Fruit fly (Drosophila melanogaster) whole organism, embryonic: ENCODE data around the gene Gr85a.
A peak's percentile ranks its signal among the peaks of the same experiment; 100 is the strongest.

Experiments used
- ATbp ChIP-seq: fragments of 200-800 bp; sonication (Bioruptor generic); optimal IDR thresholded peaks from 2 replicates; lab custom pipeline; 2017; ENCODE audit warnings: missing biosample characterization, mild to moderate bottlenecking, missing genetic modification characterization, missing genetic modification reagents
- Aef1 ChIP-seq: fragments of 200-800 bp; sonication (Bioruptor generic); IDR thresholded peaks from 3 replicates; pipeline ENCODE4 v1.3.6; 2022; ENCODE audit warnings: missing biosample characterization, missing genetic modification characterization
- Asciz ChIP-seq: fragments of 200-800 bp; sonication (Bioruptor generic); optimal IDR thresholded peaks from 2 replicates; lab custom pipeline; 2017; ENCODE audit warnings: missing biosample characterization, mild to moderate bottlenecking, missing genetic modification characterization, missing genetic modification reagents
- Atf6 ChIP-seq: fragments of 200-800 bp; sonication (Bioruptor generic); IDR thresholded peaks from 2 replicates; pipeline ENCODE4 v1.3.6; 2022; ENCODE audit warnings: missing biosample characterization, missing genetic modification characterization
- Blimp-1 ChIP-seq: fragments of 200-800 bp; sonication (Bioruptor generic); optimal IDR thresholded peaks from 3 replicates; lab custom pipeline; 2018; ENCODE audit warnings: missing biosample characterization, missing genetic modification characterization, mild to moderate bottlenecking, moderate library complexity, missing genetic modification reagents
- C15 ChIP-seq: fragments of 200-800 bp; sonication (Bioruptor generic); IDR thresholded peaks from 3 replicates; pipeline ENCODE4 v1.3.6; 2022; ENCODE audit warnings: missing biosample characterization, missing genetic modification characterization
- CG10321 ChIP-seq: fragments of 200-800 bp; sonication (Bioruptor generic); IDR thresholded peaks from 2 replicates; pipeline ENCODE4 v1.3.6; 2022; ENCODE audit warnings: missing biosample characterization, missing genetic modification characterization
- CG10462 ChIP-seq: fragments of 200-800 bp; sonication (Bioruptor generic); optimal IDR thresholded peaks from 2 replicates; lab custom pipeline; 2016; ENCODE audit warnings: missing biosample characterization, missing genetic modification characterization
- CG12391 ChIP-seq: fragments of 200-800 bp; sonication (Bioruptor generic); optimal IDR thresholded peaks from 3 replicates; lab custom pipeline; 2018; ENCODE audit warnings: missing biosample characterization, mild to moderate bottlenecking, missing genetic modification characterization, moderate library complexity
- CG12744 ChIP-seq: fragments of 200-800 bp; sonication (Bioruptor generic); optimal IDR thresholded peaks from 2 replicates; lab custom pipeline; 2016; ENCODE audit warnings: missing biosample characterization, missing genetic modification characterization
- CG13123 ChIP-seq: fragments of 200-800 bp; sonication (Bioruptor generic); optimal IDR thresholded peaks from 2 replicates; lab custom pipeline; 2016; ENCODE audit warnings: missing biosample characterization, missing genetic modification characterization
- CG13894 ChIP-seq: fragments of 200-800 bp; sonication (Bioruptor generic); optimal IDR thresholded peaks from 3 replicates; lab custom pipeline; 2018; ENCODE audit warnings: missing biosample characterization, mild to moderate bottlenecking, missing genetic modification characterization, moderate library complexity
- CG15073 ChIP-seq: fragments of 200-800 bp; sonication (Bioruptor generic); optimal IDR thresholded peaks from 2 replicates; lab custom pipeline; 2016; ENCODE audit warnings: missing biosample characterization, missing genetic modification characterization
- CG15696 ChIP-seq: fragments of 200-800 bp; sonication (Bioruptor generic); optimal IDR thresholded peaks from 2 replicates; lab custom pipeline; 2019; ENCODE audit warnings: missing biosample characterization, mild to moderate bottlenecking, missing genetic modification characterization, moderate library complexity
- CG1602 ChIP-seq: fragments of 200-800 bp; sonication (Bioruptor generic); optimal IDR thresholded peaks from 3 replicates; lab custom pipeline; 2016; ENCODE audit warnings: missing biosample characterization, missing genetic modification characterization
- CG16779 ChIP-seq: fragments of 200-800 bp; sonication (Bioruptor generic); IDR thresholded peaks from 2 replicates; pipeline ENCODE4 v1.3.6; 2022; ENCODE audit warnings: missing biosample characterization, missing genetic modification characterization
- CG17612 ChIP-seq: fragments of 200-800 bp; sonication (Bioruptor generic); IDR thresholded peaks from 2 replicates; pipeline ENCODE4 v1.3.6; 2022; ENCODE audit warnings: missing biosample characterization, missing genetic modification characterization
- CG2120 ChIP-seq: fragments of 200-800 bp; sonication (Bioruptor generic); optimal IDR thresholded peaks from 3 replicates; lab custom pipeline; 2016; ENCODE audit warnings: missing biosample characterization, missing genetic modification characterization
- CG2199 ChIP-seq: fragments of 200-800 bp; sonication (Bioruptor generic); IDR thresholded peaks from 3 replicates; pipeline ENCODE4 v1.3.6; 2022; ENCODE audit warnings: missing biosample characterization, missing genetic modification characterization
- CG2202 ChIP-seq: fragments of 200-800 bp; sonication (Bioruptor generic); optimal IDR thresholded peaks from 2 replicates; lab custom pipeline; 2018; ENCODE audit warnings: missing biosample characterization, mild to moderate bottlenecking, missing genetic modification characterization
- CG33557 ChIP-seq: fragments of 200-800 bp; sonication (Bioruptor generic); optimal IDR thresholded peaks from 2 replicates; lab custom pipeline; 2019; ENCODE audit warnings: missing biosample characterization, mild to moderate bottlenecking, missing genetic modification characterization, moderate library complexity
- CG4282 ChIP-seq: fragments of 200-800 bp; sonication (Bioruptor generic); optimal IDR thresholded peaks from 2 replicates; lab custom pipeline; 2016; ENCODE audit warnings: missing biosample characterization, missing genetic modification characterization
- CG4617 ChIP-seq: fragments of 200-800 bp; sonication (Bioruptor generic); optimal IDR thresholded peaks from 3 replicates; lab custom pipeline; 2016; ENCODE audit warnings: missing biosample characterization, missing genetic modification characterization, borderline replicate concordance
- CG7357 ChIP-seq: fragments of 200-800 bp; sonication (Bioruptor generic); IDR thresholded peaks from 3 replicates; pipeline ENCODE4 v1.3.6; 2022; ENCODE audit warnings: missing biosample characterization, missing genetic modification characterization
- CG9932 ChIP-seq: fragments of 200-800 bp; sonication (Bioruptor generic); IDR thresholded peaks from 2 replicates; pipeline ENCODE4 v1.3.6; 2022; ENCODE audit warnings: missing biosample characterization, missing genetic modification characterization
- Deaf1 ChIP-seq: fragments of 200-800 bp; optimal IDR thresholded peaks from 3 replicates; lab custom pipeline; 2019; ENCODE audit warnings: missing biosample characterization, mild to moderate bottlenecking, missing genetic modification characterization, moderate library complexity
- Dp ChIP-seq: fragments of 200-800 bp; sonication (Bioruptor generic); optimal IDR thresholded peaks from 2 replicates; lab custom pipeline; 2018; ENCODE audit warnings: missing biosample characterization, mild to moderate bottlenecking, missing genetic modification characterization, moderate library complexity
- Eip74EF ChIP-seq, 2 experiments: fragments of 200-800 bp in 1 of 2; fragments of >200 bp in 1 of 2; sonication (Bioruptor generic) in 1 of 2; optimal IDR thresholded peaks; 2 replicates each; lab custom pipeline; 2017 to 2019; ENCODE audit warnings: missing biosample characterization in 2 of 2, missing genetic modification characterization in 2 of 2, mild to moderate bottlenecking in 1 of 2, moderate library complexity in 1 of 2
- Fer2 ChIP-seq: fragments of 200-800 bp; sonication (Bioruptor generic); optimal IDR thresholded peaks from 2 replicates; lab custom pipeline; 2018; ENCODE audit warnings: missing biosample characterization, mild to moderate bottlenecking, missing genetic modification characterization, moderate library complexity
- GATAe ChIP-seq: fragments of 200-800 bp; sonication (Bioruptor generic); conservative IDR thresholded peaks from 2 replicates; pipeline ENCODE4 v1.3.6; 2022; ENCODE audit warnings: missing biosample characterization, missing genetic modification characterization
- HLH54F ChIP-seq: fragments of 200-800 bp; sonication (Bioruptor generic); optimal IDR thresholded peaks from 3 replicates; lab custom pipeline; 2016; ENCODE audit warnings: missing biosample characterization, missing genetic modification characterization
- Hmr ChIP-seq: fragments of 200-800 bp; sonication (Bioruptor generic); optimal IDR thresholded peaks from 3 replicates; lab custom pipeline; 2017; ENCODE audit warnings: mild to moderate bottlenecking, missing biosample characterization, missing genetic modification reagents, missing genetic modification characterization
- Hmx ChIP-seq: fragments of 200-800 bp; sonication (Bioruptor generic); optimal IDR thresholded peaks from 2 replicates; lab custom pipeline; 2016; ENCODE audit warnings: missing biosample characterization, missing genetic modification characterization
- MESR4 ChIP-seq: fragments of 200-800 bp; sonication (Bioruptor generic); optimal IDR thresholded peaks from 2 replicates; lab custom pipeline; 2018; ENCODE audit warnings: missing biosample characterization, mild to moderate bottlenecking, missing genetic modification characterization, moderate library complexity
- Oli ChIP-seq: fragments of 200-800 bp; sonication (Bioruptor generic); optimal IDR thresholded peaks from 2 replicates; lab custom pipeline; 2018; ENCODE audit warnings: missing biosample characterization, mild to moderate bottlenecking, missing genetic modification characterization, moderate library complexity
- Spps ChIP-seq: fragments of 200-800 bp; sonication (Bioruptor generic); optimal IDR thresholded peaks from 2 replicates; lab custom pipeline; 2018; ENCODE audit warnings: missing biosample characterization, mild to moderate bottlenecking, missing genetic modification characterization
- abd-A ChIP-seq: fragments of 200-800 bp; sonication (Bioruptor generic); optimal IDR thresholded peaks from 3 replicates; lab custom pipeline; 2019; ENCODE audit warnings: missing biosample characterization, mild to moderate bottlenecking, missing genetic modification characterization, moderate library complexity
- cato ChIP-seq: fragments of 200-800 bp; sonication (Bioruptor generic); optimal IDR thresholded peaks from 2 replicates; lab custom pipeline; 2016; ENCODE audit warnings: missing biosample characterization, missing genetic modification characterization, borderline replicate concordance
- gem ChIP-seq: fragments of 200-800 bp; sonication (Bioruptor generic); optimal IDR thresholded peaks from 2 replicates; lab custom pipeline; 2019; ENCODE audit warnings: missing biosample characterization, mild to moderate bottlenecking, missing genetic modification characterization, moderate library complexity
- hbn ChIP-seq: fragments of 200-800 bp; sonication (Bioruptor generic); IDR thresholded peaks from 2 replicates; pipeline ENCODE4 v1.3.6; 2022; ENCODE audit warnings: missing biosample characterization, missing genetic modification characterization; ENCODE audit not compliant: partially characterized antibody
- jumu ChIP-seq: fragments of 200-800 bp; sonication (Bioruptor generic); optimal IDR thresholded peaks from 3 replicates; lab custom pipeline; 2016; ENCODE audit warnings: missing biosample characterization, missing genetic modification characterization
- mirr ChIP-seq: fragments of 200-800 bp; sonication (Bioruptor generic); optimal IDR thresholded peaks from 3 replicates; lab custom pipeline; 2018; ENCODE audit warnings: missing biosample characterization, mild to moderate bottlenecking, missing genetic modification characterization
- pho ChIP-seq: fragments of 200-800 bp; sonication (Bioruptor generic); optimal IDR thresholded peaks from 2 replicates; lab custom pipeline; 2016; ENCODE audit warnings: missing biosample characterization, missing genetic modification characterization
- row ChIP-seq: fragments of 200-800 bp; sonication (Bioruptor generic); IDR thresholded peaks from 3 replicates; pipeline ENCODE4 v1.3.6; 2022; ENCODE audit warnings: missing biosample characterization, missing genetic modification characterization
- sima ChIP-seq: fragments of 200-800 bp; sonication (Bioruptor generic); optimal IDR thresholded peaks from 2 replicates; lab custom pipeline; 2016; ENCODE audit warnings: missing biosample characterization, missing genetic modification characterization
- tx ChIP-seq: fragments of 200-800 bp; sonication (Bioruptor generic); optimal IDR thresholded peaks from 2 replicates; lab custom pipeline; 2016; ENCODE audit warnings: missing biosample characterization, missing genetic modification characterization
- unpg ChIP-seq: fragments of 200-800 bp; sonication (Bioruptor generic); optimal IDR thresholded peaks from 3 replicates; lab custom pipeline; 2018; ENCODE audit warnings: missing biosample characterization, mild to moderate bottlenecking, missing genetic modification characterization, moderate library complexity
- vfl ChIP-seq: fragments of 200-800 bp; sonication (Bioruptor generic); optimal IDR thresholded peaks from 2 replicates; lab custom pipeline; 2016; ENCODE audit warnings: missing biosample characterization, missing genetic modification characterization

Gr85a gene

dm6 chr3R:10042664-10043372 lies 46.2 kb upstream of the Gr85a start, which contains the start of the genes Mical and CG3909 (continued):
- peak; percentile 83 for TF ChIP-seq CG1602 (GFP tag; lab: Kevin White, UChicago)
- TF ChIP-seq tx = peak; percentile 43
- TF ChIP-seq GATAe (GFP tag; lab: Robert Waterston, UW) = no peak
- no peak for TF ChIP-seq CG12744
- TF ChIP-seq C15 (GFP tag; lab: Robert Waterston, UW) = peak; percentile 72; the same call in 2 of the 3 replicates
- TF ChIP-seq MESR4 (GFP tag; lab: Kevin White, UChicago) = peak; percentile 64
- peak; percentile 57; the same call in 1 of the 3 replicates for TF ChIP-seq CG2199 (GFP tag; lab: Robert Waterston, UW)
- TF ChIP-seq Oli (tag; lab: Kevin White, UChicago) = peak; percentile 74
- peak; percentile 87 for TF ChIP-seq Hmr
- TF ChIP-seq gem (tag; lab: Kevin White, UChicago) = peak; percentile 95
- peak; percentile 84 for TF ChIP-seq Deaf1 (tag; lab: Kevin White, UChicago)
- peak; percentile 51 for TF ChIP-seq pho (GFP tag; lab: Kevin White, UChicago)
- TF ChIP-seq Aef1 (GFP tag; lab: Robert Waterston, UW) = peak; percentile 84
- peak; percentile 83 for TF ChIP-seq Fer2 (tag; lab: Kevin White, UChicago)
- TF ChIP-seq cato (GFP tag; lab: Kevin White, UChicago) = peak; percentile 68
- peak; percentile 40 for TF ChIP-seq Asciz (GFP tag; lab: Kevin White, UChicago)
- peak; percentile 80 for TF ChIP-seq CG15696 (tag; lab: Kevin White, UChicago)
- TF ChIP-seq CG2120 (GFP tag; lab: Kevin White, UChicago) = peak; percentile 83
- peak; percentile 59 for TF ChIP-seq CG10462 (GFP tag; lab: Kevin White, UChicago)
- peak; percentile 34 for TF ChIP-seq Dp (GFP tag; lab: Kevin White, UChicago)
- TF ChIP-seq sima (GFP tag; lab: Kevin White, UChicago) = no peak
- peak; percentile 43; the same call in 1 of the 2 replicates for TF ChIP-seq CG10321 (GFP tag; lab: Robert Waterston, UW)
- TF ChIP-seq Spps (tag; lab: Kevin White, UChicago) = peak; percentile 37
- TF ChIP-seq CG13894 (tag; lab: Kevin White, UChicago) = peak; percentile 87
- TF ChIP-seq Hmx = no peak
- TF ChIP-seq CG17612 (GFP tag; lab: Robert Waterston, UW) = peak; percentile 79
- TF ChIP-seq CG15073 (GFP tag; lab: Kevin White, UChicago) = no peak
- peak; percentile 35 for TF ChIP-seq HLH54F (GFP tag; lab: Kevin White, UChicago)
- peak; percentile 53 for TF ChIP-seq ATbp (GFP tag; lab: Kevin White, UChicago)
- peak; percentile 96 for TF ChIP-seq CG9932
- TF ChIP-seq CG7357 (GFP tag; lab: Robert Waterston, UW) = peak; percentile 62; the same call in 2 of the 3 replicates
- peak; percentile 80; the same call in 1 of the 2 replicates for TF ChIP-seq CG16779 (GFP tag; lab: Robert Waterston, UW)
- TF ChIP-seq jumu (GFP tag; lab: Kevin White, UChicago) = peak; percentile 27
- TF ChIP-seq CG13123 (GFP tag; lab: Kevin White, UChicago) = peak; percentile 75
- peak; percentile 76 for TF ChIP-seq Atf6 (GFP tag; lab: Robert Waterston, UW)
- TF ChIP-seq Blimp-1 (GFP tag; lab: Kevin White, UChicago) = peak; percentile 72
- peak; percentile 31 for TF ChIP-seq CG33557 (GFP tag; lab: Kevin White, UChicago)
- no peak for TF ChIP-seq mirr (GFP tag; lab: Kevin White, UChicago)
- peak in 1 of 2 experiments; percentile 66 for TF ChIP-seq Eip74EF (GFP tag; optimal IDR thresholded peaks at IDR 0.05; lab: Kevin White, UChicago)
- peak; percentile 21; the same call in 1 of the 2 replicates for TF ChIP-seq hbn
- TF ChIP-seq CG4282 (GFP tag; lab: Kevin White, UChicago) = peak; percentile 50
- TF ChIP-seq row (GFP tag; lab: Robert Waterston, UW) = peak; percentile 87
- peak; percentile 34 for TF ChIP-seq CG4617 (GFP tag; lab: Kevin White, UChicago)
- peak; percentile 94 for TF ChIP-seq CG12391
- peak; percentile 88 for TF ChIP-seq unpg (GFP tag; lab: Kevin White, UChicago)
- TF ChIP-seq vfl (GFP tag; lab: Kevin White, UChicago) = peak; percentile 28
- TF ChIP-seq abd-A (tag; lab: Kevin White, UChicago) = no peak
- TF ChIP-seq CG2202 = peak; percentile 13
